Fruit fly (Drosophila melanogaster) whole organism, pupa: Measurements from ENCODE around the gene beat-IV.
A peak's percentile ranks its signal among the peaks of the same experiment; 100 is the strongest.

Experiments
- CG10348 ChIP-seq: fragments of 200-800 bp; sonication (Bioruptor generic); IDR thresholded peaks from 2 replicates; pipeline ENCODE4 v1.3.6; 2022; ENCODE audit warnings: missing biosample characterization, missing genetic modification characterization
- CG12605 ChIP-seq: fragments of 200-800 bp; sonication (Bioruptor generic); IDR thresholded peaks from 2 replicates; pipeline ENCODE4 v1.3.6; 2022; ENCODE audit warnings: missing biosample characterization, missing genetic modification characterization
- CG13204 ChIP-seq: fragments of 200-800 bp; sonication (Bioruptor generic); optimal IDR thresholded peaks from 2 replicates; lab custom pipeline; 2018; ENCODE audit warnings: missing biosample characterization, mild to moderate bottlenecking, missing genetic modification characterization, moderate library complexity
- CG14655 ChIP-seq: fragments of 200-800 bp; sonication (Bioruptor generic); optimal IDR thresholded peaks from 3 replicates; lab custom pipeline; 2017; ENCODE audit warnings: mild to moderate bottlenecking, missing biosample characterization, missing genetic modification reagents, missing genetic modification characterization
- CG15710 ChIP-seq: fragments of 200-800 bp; sonication (Bioruptor generic); optimal IDR thresholded peaks from 2 replicates; lab custom pipeline; 2018; ENCODE audit warnings: missing biosample characterization, mild to moderate bottlenecking, missing genetic modification characterization, moderate library complexity
- CG17806 ChIP-seq: fragments of 200-800 bp; sonication (Bioruptor generic); optimal IDR thresholded peaks from 2 replicates; lab custom pipeline; 2018; ENCODE audit warnings: missing biosample characterization, mild to moderate bottlenecking, missing genetic modification characterization, moderate library complexity
- CG32121 ChIP-seq: fragments of 200-800 bp; sonication (Bioruptor generic); IDR thresholded peaks from 2 replicates; pipeline ENCODE4 v1.3.6; 2022; ENCODE audit warnings: missing biosample characterization, missing genetic modification characterization
- CG34367 ChIP-seq: fragments of 200-800 bp; sonication (Bioruptor generic); optimal IDR thresholded peaks from 2 replicates; lab custom pipeline; 2018; ENCODE audit warnings: missing biosample characterization, mild to moderate bottlenecking, missing genetic modification characterization
- CG4496 ChIP-seq: fragments of 200-800 bp; sonication (Bioruptor generic); IDR thresholded peaks from 3 replicates; pipeline ENCODE4 v1.3.6; 2022; ENCODE audit warnings: missing biosample characterization, missing genetic modification characterization
- CG8159 ChIP-seq: fragments of 200-800 bp; sonication (Bioruptor generic); optimal IDR thresholded peaks from 3 replicates; lab custom pipeline; 2018; ENCODE audit warnings: missing biosample characterization, mild to moderate bottlenecking, missing genetic modification characterization, moderate library complexity
- CG8301 ChIP-seq: fragments of 200-800 bp; sonication (Bioruptor generic); optimal IDR thresholded peaks from 2 replicates; lab custom pipeline; 2018; ENCODE audit warnings: missing biosample characterization, mild to moderate bottlenecking, missing genetic modification characterization
- CG9948 ChIP-seq: fragments of 200-800 bp; sonication (Bioruptor generic); optimal IDR thresholded peaks from 2 replicates; lab custom pipeline; 2018; ENCODE audit warnings: missing biosample characterization, mild to moderate bottlenecking, missing genetic modification characterization, moderate library complexity
- D1 ChIP-seq: fragments of 200-800 bp; sonication (Bioruptor generic); optimal IDR thresholded peaks from 2 replicates; lab custom pipeline; 2018; ENCODE audit warnings: missing biosample characterization, mild to moderate bottlenecking, missing genetic modification characterization, moderate library complexity
- EcR ChIP-seq: fragments of 200-800 bp; sonication (Bioruptor generic); optimal IDR thresholded peaks from 3 replicates; lab custom pipeline; 2019; ENCODE audit warnings: missing biosample characterization, missing genetic modification characterization, mild to moderate bottlenecking, moderate library complexity, missing genetic modification reagents
- Ets98B ChIP-seq: fragments of 200-800 bp; sonication (Bioruptor generic); IDR thresholded peaks from 2 replicates; pipeline ENCODE4 v1.3.6; 2022; ENCODE audit warnings: missing biosample characterization, missing genetic modification characterization
- Pif1A ChIP-seq: fragments of 200-800 bp; sonication (Bioruptor generic); optimal IDR thresholded peaks from 3 replicates; lab custom pipeline; 2016; ENCODE audit warnings: missing biosample characterization, missing genetic modification characterization
- Pif1B ChIP-seq: fragments of 200-800 bp; sonication (Bioruptor generic); optimal IDR thresholded peaks from 3 replicates; lab custom pipeline; 2016; ENCODE audit warnings: missing biosample characterization, missing genetic modification characterization
- Snoo ChIP-seq: fragments of 200-800 bp; sonication (Bioruptor generic); optimal IDR thresholded peaks from 3 replicates; lab custom pipeline; 2017; ENCODE audit warnings: missing biosample characterization, mild to moderate bottlenecking, missing genetic modification characterization, inconsistent platforms
- fd96Ca ChIP-seq: fragments of 200-800 bp; sonication (Bioruptor generic); IDR thresholded peaks from 3 replicates; pipeline ENCODE4 v1.3.6; 2022; ENCODE audit warnings: missing biosample characterization, missing genetic modification characterization
- gl ChIP-seq: fragments of 200-800 bp; sonication (Bioruptor generic); optimal IDR thresholded peaks from 2 replicates; lab custom pipeline; 2018; ENCODE audit warnings: missing biosample characterization, mild to moderate bottlenecking, missing genetic modification characterization
- rn ChIP-seq: fragments of 200-800 bp; sonication (Bioruptor generic); IDR thresholded peaks from 2 replicates; pipeline ENCODE4 v1.3.6; 2022; ENCODE audit warnings: missing biosample characterization, missing genetic modification characterization

The beat-IV gene

DNA sequence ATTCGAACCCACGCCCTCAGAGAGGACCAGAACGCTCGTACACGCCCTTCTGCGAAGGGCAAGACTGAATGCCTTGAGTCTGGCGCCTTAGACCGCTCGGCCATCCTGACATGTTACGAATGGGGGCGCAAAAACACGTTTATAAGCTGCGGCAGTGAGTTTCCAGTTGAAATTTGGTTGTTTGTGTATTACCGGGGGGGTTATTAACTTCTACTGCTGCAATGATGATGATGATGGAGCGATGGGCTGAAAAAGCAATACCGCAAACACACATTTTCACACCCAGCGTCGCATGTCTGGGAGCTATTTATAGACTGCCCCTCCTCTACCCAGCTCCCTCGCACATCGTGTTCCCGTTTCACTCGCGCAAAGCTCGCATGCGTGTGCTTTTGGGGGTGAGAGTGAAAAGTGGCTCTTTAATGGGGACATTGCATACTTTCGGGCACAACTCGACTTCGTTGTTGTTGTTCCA, 44.2 kb downstream of the beat-IV start:
- TF ChIP-seq CG10348 (GFP tag; lab: Robert Waterston, UW) (no peak), CG9948 (tag; lab: Kevin White, UChicago) (no peak), EcR (GFP tag; lab: Kevin White, UChicago) (peak; percentile 92), fd96Ca (GFP tag; lab: Robert Waterston, UW) (no peak), CG15710 (no peak), CG4496 (GFP tag; lab: Robert Waterston, UW) (0 out of 3 replicates have a peak, but pooled peaks have one; percentile 55), gl (tag; lab: Kevin White, UChicago) (no peak), CG8301 (tag; lab: Kevin White, UChicago) (no peak), Pif1A (GFP tag; lab: Kevin White, UChicago) (no peak), CG17806 (tag; lab: Kevin White, UChicago) (no peak), CG34367 (no peak), Pif1B (GFP tag; lab: Kevin White, UChicago) (no peak)

DNA sequence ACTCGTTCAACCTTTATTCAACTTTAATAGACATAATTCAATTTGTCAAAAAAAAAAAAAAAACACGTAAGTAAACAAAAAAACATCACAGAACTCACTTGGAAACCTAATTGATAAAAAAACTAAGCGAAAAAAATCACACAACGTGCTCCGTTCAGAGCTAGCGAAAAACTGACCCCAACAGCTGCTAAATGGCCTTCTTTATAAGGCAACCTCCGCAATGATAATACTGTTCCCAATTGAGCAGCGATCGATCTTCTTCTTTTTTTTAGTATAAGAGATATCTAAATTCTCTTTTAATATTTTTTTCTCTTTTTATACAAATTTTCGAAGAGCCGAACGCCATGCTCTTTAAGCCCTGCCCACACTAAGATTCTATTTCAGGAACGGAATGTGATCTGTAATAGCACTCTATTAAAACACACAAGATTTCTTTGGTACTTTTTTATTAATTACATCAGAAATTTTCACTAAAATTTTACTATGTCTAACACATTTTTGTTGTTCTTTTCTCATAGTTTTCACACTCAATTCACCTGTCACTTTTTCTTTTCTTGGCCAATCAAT, 48.2 kb downstream of the beat-IV start, which contains the start of gene CG10184:
Gene CG10184, minus strand, starts transcription at position 181 of the 567 bp plus-strand sequence.
- TF ChIP-seq gl (tag; lab: Kevin White, UChicago) (peak; percentile 30), CG13204 (GFP tag; lab: Kevin White, UChicago) (no peak), Pif1A (GFP tag; lab: Kevin White, UChicago) (peak; percentile 48), CG12605 (GFP tag; lab: Robert Waterston, UW) (peak; percentile 61), EcR (GFP tag; lab: Kevin White, UChicago) (no peak), Ets98B (GFP tag; lab: Robert Waterston, UW) (no peak; the same call in 1 of the 2 replicates), fd96Ca (GFP tag; lab: Robert Waterston, UW) (no peak), CG17806 (tag; lab: Kevin White, UChicago) (peak; percentile 13), CG14655 (GFP tag; lab: Kevin White, UChicago) (peak; percentile 16), CG10348 (GFP tag; lab: Robert Waterston, UW) (no peak)

DNA sequence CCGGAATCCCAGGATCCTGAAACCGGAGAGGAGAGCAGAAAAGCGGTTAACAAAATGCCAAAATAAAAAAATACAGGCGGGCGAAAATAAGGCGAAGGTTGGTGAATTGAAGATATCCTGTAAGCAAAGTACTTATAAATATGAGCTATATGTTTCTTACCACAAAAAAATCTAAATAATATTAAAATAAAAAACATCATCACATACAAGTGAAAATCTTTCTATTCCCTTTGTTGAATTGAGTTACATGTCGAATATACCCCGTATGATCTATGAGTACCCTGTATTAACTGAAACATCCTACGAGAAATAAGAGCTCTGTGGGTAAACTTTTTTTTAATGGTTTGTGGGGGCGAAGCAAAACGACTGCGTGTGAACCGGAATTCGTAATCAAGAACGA, 54.9 kb downstream of the beat-IV start:
- no peak for TF ChIP-seq fd96Ca (GFP tag; lab: Robert Waterston, UW)
- TF ChIP-seq CG34367 = no peak
- TF ChIP-seq Ets98B (GFP tag; lab: Robert Waterston, UW) = no peak
- no peak for TF ChIP-seq Snoo (tag; lab: Kevin White, UChicago)
- no peak for TF ChIP-seq CG8159 (tag; lab: Kevin White, UChicago)
- no peak for TF ChIP-seq CG9948 (tag; lab: Kevin White, UChicago)
- TF ChIP-seq CG15710 = no peak
- no peak for TF ChIP-seq CG14655 (GFP tag; lab: Kevin White, UChicago)
- TF ChIP-seq CG4496 (GFP tag; lab: Robert Waterston, UW) = no peak
- TF ChIP-seq CG17806 (tag; lab: Kevin White, UChicago) = no peak
- TF ChIP-seq CG10348 (GFP tag; lab: Robert Waterston, UW) = no peak
- no peak for TF ChIP-seq D1 (tag; lab: Kevin White, UChicago)
- no peak for TF ChIP-seq gl (tag; lab: Kevin White, UChicago)
- TF ChIP-seq EcR (GFP tag; lab: Kevin White, UChicago) = no peak
- TF ChIP-seq CG13204 (GFP tag; lab: Kevin White, UChicago) = no peak
- no peak for TF ChIP-seq CG32121 (GFP tag; lab: Robert Waterston, UW)
- no peak for TF ChIP-seq rn (GFP tag; lab: Robert Waterston, UW)
- TF ChIP-seq CG12605 (GFP tag; lab: Robert Waterston, UW) = no peak
- TF ChIP-seq Pif1A (GFP tag; lab: Kevin White, UChicago) = no peak
- TF ChIP-seq CG8301 (tag; lab: Kevin White, UChicago) = no peak

- TF ChIP-seq CG14655 (GFP tag; lab: Kevin White, UChicago) (no peak), CG8159 (tag; lab: Kevin White, UChicago) (no peak), Snoo (tag; lab: Kevin White, UChicago) (no peak), CG9948 (tag; lab: Kevin White, UChicago) (no peak), Pif1B (GFP tag; lab: Kevin White, UChicago) (no peak), EcR (GFP tag; lab: Kevin White, UChicago) (no peak), rn (GFP tag; lab: Robert Waterston, UW) (no peak), CG4496 (GFP tag; lab: Robert Waterston, UW) (no peak), CG12605 (GFP tag; lab: Robert Waterston, UW) (no peak)
Observed at dm6 chr3R:23622961-23623360, 65.7 kb downstream of the beat-IV start.

DNA sequence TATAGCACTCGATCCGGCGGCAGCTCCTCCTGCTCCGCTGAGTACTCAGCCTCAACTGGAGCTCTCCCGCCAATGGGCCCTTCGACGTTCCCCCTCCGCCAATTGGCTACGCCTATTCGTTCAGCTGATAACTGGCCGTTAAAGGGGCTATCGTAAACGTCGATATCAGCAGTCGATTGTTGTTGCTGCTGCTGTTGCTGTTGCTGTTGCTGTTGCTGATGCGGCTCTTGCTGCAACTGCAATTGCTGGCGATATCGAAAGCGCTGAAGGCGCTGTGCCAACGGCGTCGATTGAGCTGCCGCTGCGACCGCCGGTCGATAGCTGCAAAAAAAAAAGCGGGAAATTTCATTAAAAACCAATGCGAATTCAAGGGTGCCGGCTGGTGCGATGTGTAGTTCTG, 69.9 kb downstream of the beat-IV start:
- TF ChIP-seq CG32121 (GFP tag; lab: Robert Waterston, UW) (no peak), CG12605 (GFP tag; lab: Robert Waterston, UW) (no peak), CG8301 (tag; lab: Kevin White, UChicago) (no peak), CG34367 (no peak), Pif1B (GFP tag; lab: Kevin White, UChicago) (no peak), CG4496 (GFP tag; lab: Robert Waterston, UW) (no peak), CG13204 (GFP tag; lab: Kevin White, UChicago) (no peak), Snoo (tag; lab: Kevin White, UChicago) (no peak), CG9948 (tag; lab: Kevin White, UChicago) (no peak), gl (tag; lab: Kevin White, UChicago) (no peak), CG15710 (no peak), Pif1A (GFP tag; lab: Kevin White, UChicago) (no peak)
